Worm (Caenorhabditis elegans) whole organism, early embryonic: ENCODE data around the gene snr-3.

Experiments
- ama-1 ChIP-seq: fragments of 150-350 bp; optimal IDR thresholded peaks from 2 replicates; lab custom pipeline; 2014
- hnd-1 ChIP-seq: sonication (generic microtip); optimal IDR thresholded peaks from 2 replicates; lab custom pipeline; 2016; ENCODE audit warnings: missing genetic modification characterization, missing compliant biosample characterization

DNA sequence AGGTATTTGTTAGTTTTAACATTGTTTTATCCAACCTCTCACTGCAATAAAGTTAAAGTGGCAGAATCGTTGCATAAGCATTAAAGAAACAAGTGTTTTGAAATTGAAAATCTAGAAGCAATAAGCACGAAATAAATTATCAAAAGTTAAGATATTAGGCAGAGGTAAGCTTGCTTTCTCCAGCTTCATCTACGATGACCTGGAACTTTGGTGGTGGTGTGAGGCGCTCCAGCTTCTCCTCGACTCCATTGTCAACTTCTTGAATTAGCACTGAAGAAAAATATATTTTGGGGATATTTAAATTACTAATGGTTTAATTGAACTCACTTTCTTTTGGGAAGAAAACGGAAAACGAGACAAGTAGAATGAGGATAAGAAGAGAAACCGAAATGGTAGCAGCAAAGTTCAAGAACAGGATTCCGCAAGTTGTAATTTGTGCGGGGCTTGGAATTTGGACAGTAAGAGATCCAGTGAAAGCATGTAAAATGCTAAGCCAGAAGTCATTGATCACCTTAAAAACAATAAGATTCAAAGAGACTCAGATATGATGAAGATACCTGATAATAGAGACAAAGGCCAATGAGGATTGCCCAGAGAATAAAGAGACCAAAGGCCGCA is 4.3 kb upstream of the snr-3 start:
- TF ChIP-seq ama-1 (lab: Kevin White, UChicago), result no peak
- no peak for TF ChIP-seq hnd-1
